Worm (Caenorhabditis elegans) whole organism, young adult: Measurements from ENCODE around the gene Y37E11AR.7.

ENCODE experiments used
- F55B11.4 ChIP-seq: sonication (generic microtip); optimal IDR thresholded peaks from 2 replicates; lab custom pipeline; 2016; ENCODE audit warnings: missing compliant biosample characterization, missing genetic modification characterization, borderline replicate concordance; ENCODE audit not compliant: insufficient read depth
- K11D2.4 ChIP-seq: fragments of 200-800 bp; sonication (Bioruptor generic); IDR thresholded peaks from 2 replicates; pipeline ENCODE4 v1.3.6; 2022; ENCODE audit warnings: missing genetic modification reagents, missing genetic modification characterization, missing compliant biosample characterization
- K12H6.12 ChIP-seq: fragments of 200-800 bp; sonication (Bioruptor generic); optimal IDR thresholded peaks from 2 replicates; lab custom pipeline; 2018; ENCODE audit warnings: mild to moderate bottlenecking, missing genetic modification characterization, missing compliant biosample characterization
- Y56A3A.18 ChIP-seq: fragments of 200-800 bp; sonication (Bioruptor generic); IDR thresholded peaks from 2 replicates; pipeline ENCODE4 v1.3.6; 2022; ENCODE audit warnings: missing genetic modification reagents, missing genetic modification characterization, missing compliant biosample characterization
- Y95B8A.8 ChIP-seq: fragments of 200-800 bp; sonication (Bioruptor generic); IDR thresholded peaks from 2 replicates; pipeline ENCODE4 v1.3.6; 2022; ENCODE audit warnings: missing genetic modification reagents, missing genetic modification characterization, missing compliant biosample characterization
- ZK185.1 ChIP-seq: sonication (generic microtip); optimal IDR thresholded peaks from 2 replicates; lab custom pipeline; 2016; ENCODE audit warnings: mild to moderate bottlenecking, missing genetic modification characterization, missing compliant biosample characterization; ENCODE audit not compliant: poor library complexity, severe bottlenecking
- attf-6 ChIP-seq: fragments of 200-800 bp; sonication (Bioruptor generic); IDR thresholded peaks from 2 replicates; pipeline ENCODE4 v1.3.6; 2022; ENCODE audit warnings: missing genetic modification reagents, missing genetic modification characterization, missing compliant biosample characterization
- cebp-2 ChIP-seq: fragments of 200-800 bp; sonication (Bioruptor generic); IDR thresholded peaks from 2 replicates; pipeline ENCODE4 v1.3.6; 2022; ENCODE audit warnings: missing genetic modification characterization, missing compliant biosample characterization
- die-1 ChIP-seq: sonication (generic microtip); optimal IDR thresholded peaks from 2 replicates; lab custom pipeline; 2016; ENCODE audit warnings: missing genotype, mild to moderate bottlenecking, missing genetic modification characterization, missing compliant biosample characterization
- dox-1 ChIP-seq: fragments of 200-800 bp; sonication (Bioruptor generic); IDR thresholded peaks from 2 replicates; pipeline ENCODE4 v1.3.6; 2022; ENCODE audit warnings: missing genetic modification reagents, missing genetic modification characterization, missing compliant biosample characterization
- dpff-1 ChIP-seq: sonication (generic microtip); optimal IDR thresholded peaks from 2 replicates; lab custom pipeline; 2017; ENCODE audit warnings: mild to moderate bottlenecking, missing genetic modification characterization, missing compliant biosample characterization
- dpl-1 ChIP-seq: fragments of 150-350 bp; optimal IDR thresholded peaks from 2 replicates; lab custom pipeline; 2014; ENCODE audit warnings: missing biosample characterization, missing genetic modification reagents, missing genetic modification characterization
- efl-1 ChIP-seq: fragments of 150-350 bp; optimal IDR thresholded peaks from 2 replicates; lab custom pipeline; 2014; ENCODE audit warnings: missing biosample characterization, missing genetic modification reagents, missing genetic modification characterization
- egl-44 ChIP-seq: fragments of 200-800 bp; sonication (Bioruptor generic); IDR thresholded peaks from 2 replicates; pipeline ENCODE4 v1.3.6; 2022; ENCODE audit warnings: missing genetic modification reagents, missing genetic modification characterization, missing compliant biosample characterization
- egrh-3 ChIP-seq: fragments of 200-800 bp; sonication (Bioruptor generic); IDR thresholded peaks from 2 replicates; pipeline ENCODE4 v1.3.6; 2022; ENCODE audit warnings: missing genetic modification reagents, missing genetic modification characterization, missing compliant biosample characterization
- gei-17 ChIP-seq: fragments of 200-800 bp; sonication (Bioruptor generic); optimal IDR thresholded peaks from 2 replicates; lab custom pipeline; 2018; ENCODE audit warnings: mild to moderate bottlenecking, missing genetic modification characterization, missing compliant biosample characterization
- him-1 ChIP-seq: sonication (generic microtip); optimal IDR thresholded peaks from 2 replicates; lab custom pipeline; 2016; ENCODE audit warnings: missing genotype, missing genetic modification reagents, missing genetic modification characterization, missing compliant biosample characterization
- hlh-26 ChIP-seq: fragments of 200-800 bp; sonication (Bioruptor generic); conservative IDR thresholded peaks from 2 replicates; pipeline ENCODE4 v1.3.6; 2022; ENCODE audit warnings: missing genetic modification reagents, missing genetic modification characterization, missing compliant biosample characterization
- hmg-1.2 ChIP-seq: fragments of 200-800 bp; sonication (Bioruptor generic); IDR thresholded peaks from 2 replicates; pipeline ENCODE4 v1.3.6; 2022; ENCODE audit warnings: missing genetic modification reagents, missing genetic modification characterization, missing compliant biosample characterization
- hrde-1 ChIP-seq: sonication (generic microtip); optimal IDR thresholded peaks from 2 replicates; lab custom pipeline; 2016; ENCODE audit warnings: missing genetic modification characterization, mild to moderate bottlenecking, missing compliant biosample characterization, moderate library complexity, missing genotype, missing genetic modification reagents, borderline replicate concordance
- let-526 ChIP-seq: fragments of 200-800 bp; sonication (Bioruptor generic); IDR thresholded peaks from 2 replicates; pipeline ENCODE4 v1.3.6; 2022; ENCODE audit warnings: missing genetic modification reagents, missing genetic modification characterization, missing compliant biosample characterization
- lin-40 ChIP-seq: sonication (generic microtip); optimal IDR thresholded peaks from 2 replicates; lab custom pipeline; 2016; ENCODE audit warnings: missing genetic modification characterization, mild to moderate bottlenecking, missing compliant biosample characterization, missing genotype, missing genetic modification reagents
- lir-1 ChIP-seq: fragments of 200-800 bp; sonication (Bioruptor generic); conservative IDR thresholded peaks from 2 replicates; pipeline ENCODE4 v1.3.6; 2022; ENCODE audit warnings: missing genetic modification reagents, missing genetic modification characterization, missing compliant biosample characterization
- madf-10 ChIP-seq: sonication (generic microtip); optimal IDR thresholded peaks from 2 replicates; lab custom pipeline; 2016; ENCODE audit warnings: mild to moderate bottlenecking, missing genetic modification characterization, missing compliant biosample characterization
- madf-6 ChIP-seq: fragments of 200-800 bp; sonication (Bioruptor generic); IDR thresholded peaks from 2 replicates; pipeline ENCODE4 v1.3.6; 2022; ENCODE audit warnings: missing genetic modification reagents, missing genetic modification characterization, missing compliant biosample characterization
- mcd-1 ChIP-seq: fragments of 200-800 bp; sonication (Bioruptor generic); IDR thresholded peaks from 2 replicates; pipeline ENCODE4 v1.3.6; 2022; ENCODE audit warnings: missing genetic modification reagents, missing genetic modification characterization, missing compliant biosample characterization
- mel-28 ChIP-seq: sonication (generic microtip); optimal IDR thresholded peaks from 2 replicates; lab custom pipeline; 2016; ENCODE audit warnings: borderline replicate concordance, mild to moderate bottlenecking, missing genetic modification characterization, missing compliant biosample characterization
- nfyb-1 ChIP-seq: fragments of 200-800 bp; sonication (Bioruptor generic); IDR thresholded peaks from 2 replicates; pipeline ENCODE4 v1.3.6; 2022; ENCODE audit warnings: missing genetic modification reagents, missing genetic modification characterization, missing compliant biosample characterization
- nhr-27 ChIP-seq: fragments of 200-800 bp; sonication (Bioruptor generic); optimal IDR thresholded peaks from 2 replicates; lab custom pipeline; 2018; ENCODE audit warnings: mild to moderate bottlenecking, missing genetic modification characterization, moderate library complexity, missing compliant biosample characterization
- nhr-80 ChIP-seq: sonication (generic microtip); optimal IDR thresholded peaks from 2 replicates; lab custom pipeline; 2016; ENCODE audit warnings: missing genetic modification characterization, missing compliant biosample characterization
- nhr-90 ChIP-seq: sonication (generic microtip); optimal IDR thresholded peaks from 2 replicates; lab custom pipeline; 2016; ENCODE audit warnings: missing genotype, mild to moderate bottlenecking, missing genetic modification characterization, missing compliant biosample characterization
- pha-4 ChIP-seq: fragments of 150-350 bp; sonication (generic microtip); optimal IDR thresholded peaks from 2 replicates; lab custom pipeline; 2014; ENCODE audit warnings: missing biosample characterization, missing genetic modification reagents, missing genetic modification characterization
- rcor-1 ChIP-seq: fragments of 200-800 bp; sonication (Bioruptor generic); IDR thresholded peaks from 2 replicates; pipeline ENCODE4 v1.3.6; 2022; ENCODE audit warnings: missing genetic modification reagents, missing genetic modification characterization, missing compliant biosample characterization
- rpc-1 ChIP-seq, 2 experiments: fragments of 150-350 bp in 1 of 2; sonication (generic microtip) in 1 of 2; optimal IDR thresholded peaks; 2 replicates each; lab custom pipeline; 2014 to 2018; ENCODE audit warnings: missing biosample characterization in 1 of 2, missing genetic modification characterization in 1 of 2, missing genetic modification reagents in 1 of 2, missing genotype in 1 of 2
- sea-2 ChIP-seq: fragments of 200-800 bp; sonication (Bioruptor generic); IDR thresholded peaks from 2 replicates; pipeline ENCODE4 v1.3.6; 2022; ENCODE audit warnings: missing genetic modification characterization, missing compliant biosample characterization
- snpc-1.1 ChIP-seq: sonication (generic microtip); optimal IDR thresholded peaks from 2 replicates; lab custom pipeline; 2017; ENCODE audit warnings: missing genetic modification characterization, mild to moderate bottlenecking, missing compliant biosample characterization, antibody characterized with exemption, moderate library complexity, missing genotype, missing genetic modification reagents; ENCODE audit not compliant: insufficient read depth
- snpc-1.3 ChIP-seq: sonication (generic microtip); optimal IDR thresholded peaks from 2 replicates; lab custom pipeline; 2017; ENCODE audit warnings: missing genetic modification characterization, mild to moderate bottlenecking, missing compliant biosample characterization, antibody characterized with exemption, moderate library complexity, missing genotype, missing genetic modification reagents; ENCODE audit not compliant: insufficient read depth
- tbp1 ChIP-seq: fragments of 200-800 bp; sonication (Bioruptor generic); optimal IDR thresholded peaks from 2 replicates; lab custom pipeline; 2018; ENCODE audit warnings: mild to moderate bottlenecking, missing genetic modification characterization, missing compliant biosample characterization
- tbx-9 ChIP-seq: sonication (generic microtip); optimal IDR thresholded peaks from 2 replicates; lab custom pipeline; 2016; ENCODE audit warnings: borderline replicate concordance, missing genetic modification characterization, inconsistent platforms, missing compliant biosample characterization
- tlf-1 ChIP-seq: fragments of 200-800 bp; sonication (Bioruptor generic); optimal IDR thresholded peaks from 2 replicates; lab custom pipeline; 2018; ENCODE audit warnings: mild to moderate bottlenecking, missing genetic modification characterization, missing compliant biosample characterization
- unc-62 ChIP-seq: fragments of 150-350 bp; optimal IDR thresholded peaks from 2 replicates; lab custom pipeline; 2014; ENCODE audit warnings: missing biosample characterization, missing genetic modification reagents, missing genetic modification characterization
- xnd-1 ChIP-seq: sonication (generic microtip); optimal IDR thresholded peaks from 2 replicates; lab custom pipeline; 2016; ENCODE audit warnings: missing genotype, missing genetic modification reagents, missing genetic modification characterization, missing compliant biosample characterization
- ztf-3 ChIP-seq: fragments of 200-800 bp; sonication (Bioruptor generic); optimal IDR thresholded peaks from 2 replicates; lab custom pipeline; 2018; ENCODE audit warnings: mild to moderate bottlenecking, missing genetic modification characterization, missing compliant biosample characterization
- ztf-6 ChIP-seq: fragments of 200-800 bp; sonication (Bioruptor generic); IDR thresholded peaks from 2 replicates; pipeline ENCODE4 v1.3.6; 2022; ENCODE audit warnings: missing genetic modification reagents, missing genetic modification characterization, missing compliant biosample characterization

The Y37E11AR.7 gene

DNA sequence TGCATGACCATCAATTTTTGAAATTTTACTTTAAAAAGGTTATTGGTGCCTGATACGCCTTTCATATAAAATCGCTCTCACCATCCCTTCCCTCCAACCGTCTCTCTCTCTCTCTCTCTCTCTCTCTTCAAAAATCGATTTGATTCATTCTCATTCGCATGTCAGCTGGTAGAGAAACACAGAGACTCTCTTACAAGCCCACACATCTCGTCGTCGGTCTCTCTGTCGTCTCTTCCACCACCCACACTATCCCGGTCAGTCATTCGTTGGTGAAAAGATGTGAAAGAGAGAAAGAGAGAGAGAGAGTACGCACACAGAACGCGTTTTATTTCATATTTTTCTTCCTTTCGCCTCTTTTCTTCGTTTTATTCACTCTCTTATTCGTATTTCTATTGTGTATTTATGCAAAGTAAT, 12.8 kb downstream of the Y37E11AR.7 start (continued):
- TF ChIP-seq madf-10 (peak; percentile 36), tbp1 (peak; percentile 20), mcd-1 (peak; percentile 67)

- no peak for TF ChIP-seq dpl-1 (GFP tag; lab: Kevin White, UChicago)
- TF ChIP-seq let-526: no peak
- no peak for TF ChIP-seq efl-1
- TF ChIP-seq die-1 (tag; lab: Kevin White, UChicago): no peak
- no peak for TF ChIP-seq him-1 (tag; lab: Kevin White, UChicago)
- no peak for TF ChIP-seq attf-6
- no peak for TF ChIP-seq dox-1 (GFP tag; lab: Robert Waterston, UW)
- no peak for TF ChIP-seq nhr-27
- TF ChIP-seq hlh-26 (GFP tag; lab: Robert Waterston, UW): no peak
- no peak for TF ChIP-seq rpc-1 (optimal IDR thresholded peaks at IDR 0.05; lab: Kevin White, UChicago)
- TF ChIP-seq rpc-1 (tag; optimal IDR thresholded peaks at IDR 0.05; lab: Kevin White, UChicago): no peak
- no peak for TF ChIP-seq mel-28 (tag; lab: Kevin White, UChicago)
- TF ChIP-seq Y95B8A.8 (GFP tag; lab: Robert Waterston, UW): no peak
Observed at ce11 chrIV:3741874-3742273, 13.4 kb downstream of the Y37E11AR.7 start.

- TF ChIP-seq unc-62 (no peak), mcd-1 (peak; percentile 58), K11D2.4 (peak; percentile 51; the same call in 1 of the 2 replicates), snpc-1.1 (tag; lab: Kevin White, UChicago) (no peak), pha-4 (tag; lab: Kevin White, UChicago) (peak; percentile 91), hmg-1.2 (GFP tag; lab: Robert Waterston, UW) (no peak), ztf-3 (GFP tag; lab: Kevin White, UChicago) (no peak), mel-28 (tag; lab: Kevin White, UChicago) (no peak), xnd-1 (no peak), ZK185.1 (tag; lab: Kevin White, UChicago) (no peak), tbx-9 (no peak), snpc-1.3 (tag; lab: Kevin White, UChicago) (no peak), sea-2 (GFP tag; lab: Robert Waterston, UW) (no peak), tlf-1 (GFP tag; lab: Kevin White, UChicago) (no peak), madf-6 (no peak), ztf-6 (GFP tag; lab: Robert Waterston, UW) (no peak), gei-17 (no peak), K12H6.12 (tag; lab: Kevin White, UChicago) (peak; percentile 10), dpff-1 (no peak), rcor-1 (no peak), nhr-80 (tag; lab: Kevin White, UChicago) (peak; percentile 72), egrh-3 (no peak), die-1 (tag; lab: Kevin White, UChicago) (no peak), lir-1 (no peak), egl-44 (GFP tag; lab: Robert Waterston, UW) (no peak), nhr-90 (tag; lab: Kevin White, UChicago) (no peak), hrde-1 (no peak), lin-40 (peak; percentile 23), F55B11.4 (no peak), Y56A3A.18 (GFP tag; lab: Robert Waterston, UW) (no peak), dox-1 (GFP tag; lab: Robert Waterston, UW) (peak; percentile 32; the same call in 1 of the 2 replicates), nfyb-1 (no peak), cebp-2 (GFP tag; lab: Robert Waterston, UW) (no peak)
Observed at ce11 chrIV:3740830-3741477, 14.3 kb downstream of the Y37E11AR.7 start, which contains the start of gene nape-1. nape-1 (minus strand) TSS chrIV:3740880.
